Worm (Caenorhabditis elegans): Measurements from ENCODE around the gene nspe-5.

DNA sequence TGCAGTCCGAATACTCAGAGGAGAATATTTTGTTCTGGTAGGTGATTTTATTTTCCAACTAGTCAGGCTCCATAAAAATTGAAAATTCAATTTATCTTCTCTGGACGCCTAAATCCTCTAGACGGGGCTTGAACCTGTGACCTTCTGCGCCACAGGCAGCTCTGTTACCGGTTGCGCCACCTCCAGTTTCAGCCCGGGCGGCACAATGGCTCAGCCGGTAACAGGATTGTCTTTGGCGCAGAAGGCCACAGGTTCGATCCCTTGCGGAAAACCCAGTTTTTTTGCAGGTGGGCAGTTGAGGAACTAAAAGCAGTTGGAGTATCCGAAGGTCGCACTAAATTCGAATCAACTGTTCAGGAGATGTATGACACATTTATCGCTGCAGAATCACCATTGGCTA is 41.2 kb downstream of the nspe-5 start:
- TF ChIP-seq F49E8.2 (tag; optimal IDR thresholded peaks at IDR 0.05; ENCODE audit: insufficient read depth): no peak
- no peak for TF ChIP-seq tlf-1 (GFP tag; optimal IDR thresholded peaks at IDR 0.05)
- TF ChIP-seq gei-17 (GFP tag; optimal IDR thresholded peaks at IDR 0.05): no peak
- TF ChIP-seq egl-18 (GFP tag; IDR thresholded peaks at IDR 0.05): no peak
- TF ChIP-seq ets-4 (GFP tag; optimal IDR thresholded peaks at IDR 0.05): no peak
- no peak for TF ChIP-seq ceh-100 (GFP tag; IDR thresholded peaks at IDR 0.05)

Data from whole organism, young adult.